Fruit fly (Drosophila melanogaster) whole organism, embryonic: ENCODE measurements around the gene CG43658.

Source experiments
- Asciz ChIP-seq: fragments of 200-800 bp; sonication (Bioruptor generic); optimal IDR thresholded peaks from 2 replicates; lab custom pipeline; 2017; ENCODE audit warnings: missing biosample characterization, mild to moderate bottlenecking, missing genetic modification characterization, missing genetic modification reagents
- Atf-2 ChIP-seq: fragments of 200-800 bp; sonication (Bioruptor generic); optimal IDR thresholded peaks from 2 replicates; lab custom pipeline; 2016; ENCODE audit warnings: missing biosample characterization, missing genetic modification characterization
- BtbVII ChIP-seq: fragments of 200-800 bp; sonication (Bioruptor generic); optimal IDR thresholded peaks from 3 replicates; lab custom pipeline; 2017; ENCODE audit warnings: missing biosample characterization, mild to moderate bottlenecking, missing genetic modification characterization
- CG10267 ChIP-seq: fragments of 200-800 bp; sonication (Bioruptor generic); optimal IDR thresholded peaks from 2 replicates; lab custom pipeline; 2018; ENCODE audit warnings: missing biosample characterization, mild to moderate bottlenecking, missing genetic modification characterization, moderate library complexity
- CG10274 ChIP-seq: fragments of 200-800 bp; sonication (Bioruptor generic); optimal IDR thresholded peaks from 3 replicates; lab custom pipeline; 2017; ENCODE audit warnings: missing biosample characterization, mild to moderate bottlenecking, missing genetic modification characterization
- CG10654 ChIP-seq: fragments of 200-800 bp; sonication (Bioruptor generic); optimal IDR thresholded peaks from 2 replicates; lab custom pipeline; 2016; ENCODE audit warnings: missing biosample characterization, missing genetic modification characterization
- CG10979 ChIP-seq: fragments of 200-800 bp; sonication (Bioruptor generic); optimal IDR thresholded peaks from 2 replicates; lab custom pipeline; 2018; ENCODE audit warnings: missing biosample characterization, mild to moderate bottlenecking, missing genetic modification characterization, moderate library complexity
- CG11560 ChIP-seq: fragments of 200-800 bp; sonication (Bioruptor generic); IDR thresholded peaks from 3 replicates; pipeline ENCODE4 v1.3.6; 2022; ENCODE audit warnings: missing biosample characterization, missing genetic modification characterization
- CG11696 ChIP-seq: fragments of 200-800 bp; sonication (Bioruptor generic); IDR thresholded peaks from 2 replicates; pipeline ENCODE4 v1.3.6; 2022; ENCODE audit warnings: missing biosample characterization, missing genetic modification characterization
- CG12236 ChIP-seq: fragments of 200-800 bp; sonication (Bioruptor generic); optimal IDR thresholded peaks from 2 replicates; lab custom pipeline; 2016; ENCODE audit warnings: missing biosample characterization, missing genetic modification characterization
- CG14965 ChIP-seq: fragments of 200-800 bp; sonication (Bioruptor generic); optimal IDR thresholded peaks from 2 replicates; lab custom pipeline; 2016; ENCODE audit warnings: missing biosample characterization, missing genetic modification characterization, borderline replicate concordance
- CG15011 ChIP-seq: fragments of 200-800 bp; sonication (Bioruptor generic); optimal IDR thresholded peaks from 3 replicates; lab custom pipeline; 2018; ENCODE audit warnings: missing biosample characterization, mild to moderate bottlenecking, missing genetic modification characterization
- CG15601 ChIP-seq: fragments of 200-800 bp; sonication (Bioruptor generic); optimal IDR thresholded peaks from 3 replicates; lab custom pipeline; 2019; ENCODE audit warnings: missing biosample characterization, mild to moderate bottlenecking, missing genetic modification characterization, moderate library complexity
- CG16815 ChIP-seq: fragments of 200-800 bp; sonication (Bioruptor generic); optimal IDR thresholded peaks from 3 replicates; lab custom pipeline; 2017; ENCODE audit warnings: missing biosample characterization, mild to moderate bottlenecking, missing genetic modification characterization
- CG17361 ChIP-seq: fragments of 200-800 bp; sonication (Bioruptor generic); IDR thresholded peaks from 3 replicates; pipeline ENCODE4 v1.3.6; 2022; ENCODE audit warnings: missing biosample characterization, missing genetic modification characterization
- CG17802 ChIP-seq: fragments of 200-800 bp; sonication (Bioruptor generic); optimal IDR thresholded peaks from 2 replicates; lab custom pipeline; 2018; ENCODE audit warnings: missing biosample characterization, mild to moderate bottlenecking, missing genetic modification characterization, moderate library complexity
- CG17829 ChIP-seq: fragments of 200-800 bp; optimal IDR thresholded peaks from 2 replicates; lab custom pipeline; 2019; ENCODE audit warnings: missing biosample characterization, mild to moderate bottlenecking, missing genetic modification characterization, moderate library complexity
- CG18011 ChIP-seq: fragments of 200-800 bp; sonication (Bioruptor generic); optimal IDR thresholded peaks from 2 replicates; lab custom pipeline; 2017; ENCODE audit warnings: missing biosample characterization, missing genetic modification characterization, mild to moderate bottlenecking, moderate library complexity, missing genotype
- CG2712 ChIP-seq: fragments of 200-800 bp; optimal IDR thresholded peaks from 3 replicates; lab custom pipeline; 2019; ENCODE audit warnings: missing biosample characterization, mild to moderate bottlenecking, missing genetic modification characterization, moderate library complexity
- CG3065 ChIP-seq: fragments of 200-800 bp; sonication (Bioruptor generic); optimal IDR thresholded peaks from 2 replicates; lab custom pipeline; 2016; ENCODE audit warnings: missing biosample characterization, missing genetic modification characterization
- CG32532 ChIP-seq: fragments of 200-800 bp; sonication (Bioruptor generic); IDR thresholded peaks from 2 replicates; pipeline ENCODE4 v1.3.6; 2022; ENCODE audit warnings: missing biosample characterization, missing genetic modification characterization
- CG4404 ChIP-seq: fragments of 200-800 bp; sonication (Bioruptor generic); IDR thresholded peaks from 2 replicates; pipeline ENCODE4 v1.3.6; 2022; ENCODE audit warnings: missing biosample characterization, missing genetic modification characterization
- CG8765 ChIP-seq: fragments of 200-800 bp; sonication (Bioruptor generic); IDR thresholded peaks from 2 replicates; pipeline ENCODE4 v1.3.6; 2022; ENCODE audit warnings: missing biosample characterization, missing genetic modification characterization
- Chrac-16 ChIP-seq: fragments of 200-800 bp; sonication (Bioruptor generic); optimal IDR thresholded peaks from 3 replicates; lab custom pipeline; 2016; ENCODE audit warnings: missing biosample characterization, missing genetic modification characterization
- ERR ChIP-seq: fragments of 200-800 bp; sonication (Bioruptor generic); optimal IDR thresholded peaks from 2 replicates; lab custom pipeline; 2016; ENCODE audit warnings: missing biosample characterization, missing genetic modification characterization
- Gug ChIP-seq: fragments of 200-800 bp; sonication (Bioruptor generic); IDR thresholded peaks from 4 replicates; pipeline ENCODE4 v1.3.6; 2022; ENCODE audit warnings: missing biosample characterization, missing genetic modification characterization
- Hr39 ChIP-seq: fragments of >200 bp; optimal IDR thresholded peaks from 2 replicates; lab custom pipeline; 2017
- NfI ChIP-seq: fragments of 200-800 bp; sonication (Bioruptor generic); optimal IDR thresholded peaks from 3 replicates; lab custom pipeline; 2018; ENCODE audit warnings: missing biosample characterization, mild to moderate bottlenecking, missing genetic modification characterization, moderate library complexity
- Ptx1 ChIP-seq: fragments of 200-800 bp; sonication (Bioruptor generic); IDR thresholded peaks from 2 replicates; pipeline ENCODE4 v1.3.6; 2022; ENCODE audit warnings: missing biosample characterization, missing genetic modification characterization
- Trl ChIP-seq, 3 experiments: fragments of >200 bp in 2 of 3; fragments of 200-800 bp in 1 of 3; sonication (Bioruptor generic) in 1 of 3; optimal IDR thresholded peaks; 2 replicates in 1 of 3; 3 replicates in 2 of 3; lab custom pipeline; 2016 to 2017; ENCODE audit warnings: missing biosample characterization in 1 of 3, missing genetic modification characterization in 1 of 3
- ase ChIP-seq: fragments of 200-800 bp; sonication (Bioruptor generic); IDR thresholded peaks from 3 replicates; pipeline ENCODE4 v1.3.6; 2022; ENCODE audit warnings: missing biosample characterization, missing genetic modification characterization
- az2 ChIP-seq: fragments of 200-800 bp; sonication (Bioruptor generic); optimal IDR thresholded peaks from 3 replicates; lab custom pipeline; 2016; ENCODE audit warnings: missing biosample characterization, missing genetic modification characterization
- cato ChIP-seq: fragments of 200-800 bp; sonication (Bioruptor generic); optimal IDR thresholded peaks from 2 replicates; lab custom pipeline; 2016; ENCODE audit warnings: missing biosample characterization, missing genetic modification characterization, borderline replicate concordance
- corto ChIP-seq: fragments of 200-800 bp; sonication (Bioruptor generic); optimal IDR thresholded peaks from 2 replicates; lab custom pipeline; 2016; ENCODE audit warnings: missing biosample characterization, mild to moderate bottlenecking, missing genetic modification characterization, moderate library complexity
- dmrt99B ChIP-seq: fragments of 200-800 bp; sonication (Bioruptor generic); optimal IDR thresholded peaks from 2 replicates; lab custom pipeline; 2018; ENCODE audit warnings: missing biosample characterization, mild to moderate bottlenecking, missing genetic modification characterization, moderate library complexity
- dpn ChIP-seq, 2 experiments: fragments of 200-800 bp; sonication (Bioruptor generic); optimal IDR thresholded peaks; 3 replicates each; lab custom pipeline; 2016; ENCODE audit warnings: missing biosample characterization in 2 of 2, missing genetic modification characterization in 2 of 2
- esg ChIP-seq: fragments of 200-800 bp; sonication (Bioruptor generic); conservative IDR thresholded peaks from 2 replicates; pipeline ENCODE4 v1.3.6; 2022; ENCODE audit warnings: missing biosample characterization, missing genetic modification characterization
- eve ChIP-seq, 2 experiments: fragments of >200 bp; optimal IDR thresholded peaks; 2 replicates each; lab custom pipeline; 2017; ENCODE audit warnings: missing biosample characterization in 2 of 2, missing genetic modification characterization in 2 of 2
- fd102C ChIP-seq: fragments of 200-800 bp; sonication (Bioruptor generic); optimal IDR thresholded peaks from 2 replicates; lab custom pipeline; 2018; ENCODE audit warnings: missing biosample characterization, mild to moderate bottlenecking, missing genetic modification characterization, moderate library complexity
- gem ChIP-seq: fragments of 200-800 bp; sonication (Bioruptor generic); optimal IDR thresholded peaks from 2 replicates; lab custom pipeline; 2019; ENCODE audit warnings: missing biosample characterization, mild to moderate bottlenecking, missing genetic modification characterization, moderate library complexity
- grau ChIP-seq: fragments of 200-800 bp; optimal IDR thresholded peaks from 3 replicates; lab custom pipeline; 2019; ENCODE audit warnings: missing biosample characterization, mild to moderate bottlenecking, missing genetic modification characterization, moderate library complexity
- gro ChIP-seq: fragments of 200-800 bp; sonication (Bioruptor generic); optimal IDR thresholded peaks from 2 replicates; lab custom pipeline; 2016; ENCODE audit warnings: missing biosample characterization, missing genetic modification characterization
- gsb ChIP-seq: fragments of 200-800 bp; sonication (Bioruptor generic); IDR thresholded peaks from 2 replicates; pipeline ENCODE4 v1.3.6; 2022; ENCODE audit warnings: missing biosample characterization, missing genetic modification characterization
- insv ChIP-seq, 2 experiments: fragments of 200-800 bp; sonication (Bioruptor generic); optimal IDR thresholded peaks; 3 replicates each; lab custom pipeline; 2016 to 2018; ENCODE audit warnings: missing biosample characterization in 2 of 2, missing genetic modification characterization in 2 of 2
- onecut ChIP-seq: fragments of 200-800 bp; sonication (Bioruptor generic); IDR thresholded peaks from 2 replicates; pipeline ENCODE4 v1.3.6; 2022; ENCODE audit warnings: missing biosample characterization, missing genetic modification characterization
- pnt ChIP-seq: fragments of 200-800 bp; sonication (Bioruptor generic); optimal IDR thresholded peaks from 3 replicates; lab custom pipeline; 2016; ENCODE audit warnings: missing biosample characterization, missing genetic modification characterization
- repo ChIP-seq: fragments of 200-800 bp; sonication (Bioruptor generic); optimal IDR thresholded peaks from 2 replicates; lab custom pipeline; 2016; ENCODE audit warnings: missing biosample characterization, missing genetic modification characterization
- sc ChIP-seq, 3 experiments: fragments of >200 bp in 2 of 3; fragments of 200-800 bp in 1 of 3; sonication (Bioruptor generic) in 1 of 3; optimal IDR thresholded peaks; 2 replicates in 2 of 3; 3 replicates in 1 of 3; lab custom pipeline; 2017; ENCODE audit warnings: mild to moderate bottlenecking in 1 of 3, missing biosample characterization in 1 of 3, missing genetic modification characterization in 1 of 3, missing genetic modification reagents in 1 of 3
- tgo ChIP-seq: fragments of 200-800 bp; sonication (Bioruptor generic); IDR thresholded peaks from 3 replicates; pipeline ENCODE4 v1.3.6; 2022; ENCODE audit warnings: missing biosample characterization, missing genetic modification characterization
- unpg ChIP-seq: fragments of 200-800 bp; sonication (Bioruptor generic); optimal IDR thresholded peaks from 3 replicates; lab custom pipeline; 2018; ENCODE audit warnings: missing biosample characterization, mild to moderate bottlenecking, missing genetic modification characterization, moderate library complexity

CG43658 gene

DNA sequence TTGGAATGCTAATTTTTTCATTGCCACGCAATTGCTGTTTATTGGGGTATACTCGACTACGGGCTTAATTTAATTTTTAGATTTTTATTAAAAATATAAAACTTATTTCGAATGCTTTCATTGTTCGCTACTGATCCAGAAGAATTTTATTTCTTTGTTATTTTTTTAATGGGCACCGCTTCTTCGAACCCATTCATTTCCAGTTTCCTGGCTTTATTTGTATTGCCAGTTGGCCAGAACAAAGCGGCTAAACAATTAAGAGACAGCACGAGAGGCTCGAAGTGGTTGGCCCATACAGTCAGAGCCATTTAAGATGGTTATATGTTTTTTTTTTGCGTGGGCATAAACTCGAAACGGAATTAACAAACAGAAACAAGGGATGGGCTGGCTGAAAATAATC lies 34.8 kb upstream of the CG43658 start (continued):
- TF ChIP-seq CG15601 (tag; lab: Kevin White, UChicago) (peak; percentile 39), gsb (GFP tag; lab: Robert Waterston, UW) (peak; percentile 77), cato (GFP tag; lab: Kevin White, UChicago) (peak; percentile 32), CG17829 (tag; lab: Kevin White, UChicago) (peak; percentile 71), dmrt99B (tag; lab: Kevin White, UChicago) (peak; percentile 81), Trl (optimal IDR thresholded peaks at IDR 0.05; lab: Kevin White, UChicago) (no peak), Trl (GFP tag; optimal IDR thresholded peaks at IDR 0.05; lab: Kevin White, UChicago) (peak; percentile 41), sc (optimal IDR thresholded peaks at IDR 0.05; lab: Kevin White, UChicago) (no peak), sc (GFP tag; optimal IDR thresholded peaks at IDR 0.05; lab: Kevin White, UChicago) (peak; percentile 32), CG11696 (GFP tag; lab: Robert Waterston, UW) (peak; percentile 49; the same call in 1 of the 2 replicates), CG17802 (tag; lab: Kevin White, UChicago) (peak; percentile 39), ERR (GFP tag; lab: Kevin White, UChicago) (no peak), CG18011 (peak; percentile 42), CG10654 (GFP tag; lab: Kevin White, UChicago) (peak; percentile 65), insv (GFP tag; optimal IDR thresholded peaks at IDR 0.05; lab: Kevin White, UChicago) (no peak), CG17361 (peak; percentile 75), CG11560 (tag; lab: Robert Waterston, UW) (peak; percentile 62; the same call in 2 of the 3 replicates), gro (GFP tag; lab: Kevin White, UChicago) (peak; percentile 67), repo (GFP tag; lab: Kevin White, UChicago) (peak; percentile 21), CG12236 (GFP tag; lab: Kevin White, UChicago) (no peak), CG10979 (tag; lab: Kevin White, UChicago) (peak; percentile 65), CG32532 (peak; percentile 90), eve (GFP tag; optimal IDR thresholded peaks at IDR 0.05; lab: Kevin White, UChicago) (no peak), Atf-2 (GFP tag; lab: Kevin White, UChicago) (peak; percentile 4), ase (GFP tag; lab: Robert Waterston, UW) (peak; percentile 77), CG15011 (peak; percentile 67), CG14965 (no peak), Hr39 (lab: Kevin White, UChicago) (no peak), CG10274 (peak; percentile 56), CG2712 (tag; lab: Kevin White, UChicago) (peak; percentile 80), Chrac-16 (GFP tag; lab: Kevin White, UChicago) (peak; percentile 60), esg (GFP tag; lab: Robert Waterston, UW) (peak; percentile 81), gem (peak; percentile 86), Gug (peak; percentile 73; the same call in 3 of the 4 replicates), corto (no peak), NfI (GFP tag; lab: Kevin White, UChicago) (peak; percentile 74), pnt (peak; percentile 39), BtbVII (GFP tag; lab: Kevin White, UChicago) (peak; percentile 75), Asciz (GFP tag; lab: Kevin White, UChicago) (peak; percentile 60), CG16815 (GFP tag; lab: Kevin White, UChicago) (peak; percentile 48), fd102C (no peak), az2 (GFP tag; lab: Kevin White, UChicago) (peak; percentile 53), Ptx1 (GFP tag; lab: Robert Waterston, UW) (peak; percentile 84), onecut (GFP tag; lab: Robert Waterston, UW) (peak; percentile 29), CG8765 (peak; percentile 32; the same call in 1 of the 2 replicates), CG4404 (GFP tag; lab: Robert Waterston, UW) (peak; percentile 48), unpg (GFP tag; lab: Kevin White, UChicago) (peak; percentile 71), dpn (GFP tag; optimal IDR thresholded peaks at IDR 0.05; lab: Kevin White, UChicago) (peak; percentile 64 to 65), grau (peak; percentile 83), CG3065 (GFP tag; lab: Kevin White, UChicago) (peak; percentile 5), tgo (peak; percentile 83), CG10267 (tag; lab: Kevin White, UChicago) (peak; percentile 65)
